Worm (Caenorhabditis elegans): Measurements from ENCODE around the gene C06A1.3.

C06A1.3 gene

DNA sequence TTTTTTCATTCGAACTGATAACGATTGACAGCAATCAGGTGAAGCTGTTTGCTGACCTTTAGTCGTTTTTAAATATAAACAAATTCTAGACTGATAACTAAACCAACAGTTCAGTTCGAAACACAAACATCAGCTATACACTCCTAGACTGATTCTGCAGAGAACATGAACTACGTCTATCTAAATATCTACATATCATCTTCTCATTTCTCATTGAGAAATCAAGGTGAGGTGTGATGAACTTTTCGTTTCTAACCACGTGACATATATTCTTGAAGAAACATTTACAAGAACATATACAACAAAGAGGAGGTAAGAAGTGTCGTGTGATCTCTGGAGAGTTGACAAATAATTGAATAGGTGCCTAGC is 14.9 kb upstream of the C06A1.3 start (continued):
- TF ChIP-seq zag-1 (tag; optimal IDR thresholded peaks at IDR 0.05) (no peak), unc-30 (tag; optimal IDR thresholded peaks at IDR 0.05) (no peak), ceh-88 (GFP tag; IDR thresholded peaks at IDR 0.05) (no peak), jun-1 (tag; optimal IDR thresholded peaks at IDR 0.05) (no peak), ces-1 (GFP tag; optimal IDR thresholded peaks at IDR 0.05) (no peak), aly-2 (tag; optimal IDR thresholded peaks at IDR 0.05) (no peak), nhr-237 (tag; optimal IDR thresholded peaks at IDR 0.05) (no peak), tlp-1 (tag; optimal IDR thresholded peaks at IDR 0.05) (no peak), nhr-84 (tag; optimal IDR thresholded peaks at IDR 0.05) (no peak), ztf-11 (tag; optimal IDR thresholded peaks at IDR 0.05) (no peak), unc-62 (GFP tag; optimal IDR thresholded peaks at IDR 0.05) (no peak), isw-1 (GFP tag; IDR thresholded peaks at IDR 0.05) (no peak), sup-37 (GFP tag; optimal IDR thresholded peaks at IDR 0.05) (no peak), hpl-2 (GFP tag; optimal IDR thresholded peaks at IDR 0.05) (no peak), mab-9 (GFP tag; IDR thresholded peaks at IDR 0.05) (no peak), tbx-2 (tag; optimal IDR thresholded peaks at IDR 0.05) (peak; percentile 52), vab-15 (tag; optimal IDR thresholded peaks at IDR 0.05) (no peak), fos-1 (tag; optimal IDR thresholded peaks at IDR 0.05) (peak; percentile 15), C16A3.4 (tag; optimal IDR thresholded peaks at IDR 0.05) (peak; percentile 51), nhr-47 (tag; optimal IDR thresholded peaks at IDR 0.05) (peak; percentile 41), lin-39 (tag; optimal IDR thresholded peaks at IDR 0.05) (no peak), dpl-1 (GFP tag; optimal IDR thresholded peaks at IDR 0.05) (peak; percentile 23 to 29 (median 28)), sox-4 (tag; optimal IDR thresholded peaks at IDR 0.05) (no peak), pag-3 (tag; optimal IDR thresholded peaks at IDR 0.05; ENCODE audit: borderline replicate concordance, insufficient read depth) (no peak), lin-14 (GFP tag; optimal IDR thresholded peaks at IDR 0.05) (peak; percentile 79), nhr-76 (tag; optimal IDR thresholded peaks at IDR 0.05) (no peak), egl-27 (tag; optimal IDR thresholded peaks at IDR 0.05) (no peak), elt-2 (tag; optimal IDR thresholded peaks at IDR 0.05) (peak; percentile 22), ets-5 (GFP tag; IDR thresholded peaks at IDR 0.05) (no peak), dsc-1 (tag; optimal IDR thresholded peaks at IDR 0.05) (no peak), lsy-2 (tag; optimal IDR thresholded peaks at IDR 0.05) (peak; percentile 41 to 67), fkh-4 (tag; optimal IDR thresholded peaks at IDR 0.05; ENCODE audit: borderline replicate concordance) (no peak), swsn-7 (tag; optimal IDR thresholded peaks at IDR 0.05) (peak; percentile 37), mef-2 (tag; optimal IDR thresholded peaks at IDR 0.05) (no peak), F16B12.6 (tag; optimal IDR thresholded peaks at IDR 0.05) (no peak), zip-4 (GFP tag; optimal IDR thresholded peaks at IDR 0.05) (no peak), ceh-8 (GFP tag; optimal IDR thresholded peaks at IDR 0.05) (no peak), pqm-1 (tag; optimal IDR thresholded peaks at IDR 0.05) (no peak), lir-3 (tag; optimal IDR thresholded peaks at IDR 0.05; ENCODE audit: poor library complexity) (peak; percentile 45), fkh-8 (tag; optimal IDR thresholded peaks at IDR 0.05) (peak; percentile 8), unc-98 (GFP tag; IDR thresholded peaks at IDR 0.05) (no peak), ama-1 (optimal IDR thresholded peaks at IDR 0.05) (peak; percentile 67), nhr-11 (tag; optimal IDR thresholded peaks at IDR 0.05) (no peak), xbp-1 (tag; optimal IDR thresholded peaks at IDR 0.05) (peak; percentile 30), snpc-4 (tag; optimal IDR thresholded peaks at IDR 0.05) (peak; percentile 26), rnt-1 (tag; optimal IDR thresholded peaks at IDR 0.05) (peak; percentile 13), mdl-1 (tag; optimal IDR thresholded peaks at IDR 0.05) (peak in 1 of 2 experiments; percentile 47), lin-15B (tag; optimal IDR thresholded peaks at IDR 0.05) (no peak), egl-13 (tag; optimal IDR thresholded peaks at IDR 0.05) (no peak), mep-1 (tag; optimal IDR thresholded peaks at IDR 0.05) (peak; percentile 88), C04F5.9 (tag; optimal IDR thresholded peaks at IDR 0.05) (no peak), nhr-77 (tag; optimal IDR thresholded peaks at IDR 0.05) (no peak), nhr-19 (GFP tag; conservative IDR thresholded peaks at IDR 0.05) (peak; percentile 75), efl-3 (GFP tag; optimal IDR thresholded peaks at IDR 0.05) (no peak)

Measured in whole organism, L1 larva.